Fruit fly (Drosophila melanogaster): Measurements from ENCODE around the gene BG642312.

Gene BG642312

dm6 chr3L:6192822-6193555 is 40.2 kb downstream of the BG642312 start, which contains the start of the genes Sf3b6 and Tnpo (continued):
- no peak for TF ChIP-seq exex (tag; optimal IDR thresholded peaks at IDR 0.05)
- TF ChIP-seq corto (GFP tag; optimal IDR thresholded peaks at IDR 0.05) = no peak
- peak; percentile 76 to 84 for TF ChIP-seq dpn (GFP tag; optimal IDR thresholded peaks at IDR 0.05)
- peak; percentile 89 for TF ChIP-seq mam (GFP tag; optimal IDR thresholded peaks at IDR 0.05)
- peak; percentile 47 for TF ChIP-seq CG17802 (tag; optimal IDR thresholded peaks at IDR 0.05)
- TF ChIP-seq Taf1 (GFP tag; IDR thresholded peaks at IDR 0.05) = peak; percentile 68; the same call in 1 of the 2 replicates
- no peak for TF ChIP-seq Nf-YB (GFP tag; optimal IDR thresholded peaks at IDR 0.05)
- TF ChIP-seq seq (GFP tag; IDR thresholded peaks at IDR 0.05) = peak; percentile 77
- peak; percentile 46 for TF ChIP-seq maf-S (GFP tag; optimal IDR thresholded peaks at IDR 0.05)
- TF ChIP-seq CG1233 (GFP tag; optimal IDR thresholded peaks at IDR 0.05) = peak; percentile 74
- no peak; the same call in 1 of the 2 replicates for TF ChIP-seq Ravus (GFP tag; IDR thresholded peaks at IDR 0.05)
- TF ChIP-seq Deaf1 (tag; optimal IDR thresholded peaks at IDR 0.05) = peak; percentile 55
- TF ChIP-seq HLH3B (GFP tag; IDR thresholded peaks at IDR 0.05) = peak; percentile 76
- peak; percentile 55; the same call in 1 of the 3 replicates for TF ChIP-seq vnd (GFP tag; IDR thresholded peaks at IDR 0.05; ENCODE audit: partially characterized antibody)
- TF ChIP-seq CoRest (tag; optimal IDR thresholded peaks at IDR 0.05) = peak; percentile 93
- TF ChIP-seq Fer1 (GFP tag; optimal IDR thresholded peaks at IDR 0.05) = peak; percentile 70
- TF ChIP-seq CG9727 (GFP tag; optimal IDR thresholded peaks at IDR 0.05) = peak; percentile 90
- TF ChIP-seq CG2712 (tag; optimal IDR thresholded peaks at IDR 0.05) = peak; percentile 88
- peak; percentile 55; the same call in 1 of the 2 replicates for TF ChIP-seq Doc2 (GFP tag; IDR thresholded peaks at IDR 0.05)
- peak; percentile 73 for TF ChIP-seq croc (GFP tag; conservative IDR thresholded peaks at IDR 0.05)
- TF ChIP-seq unpg (GFP tag; optimal IDR thresholded peaks at IDR 0.05) = no peak
- peak; percentile 73 for TF ChIP-seq CG8089 (GFP tag; optimal IDR thresholded peaks at IDR 0.05)
- no peak for TF ChIP-seq cad (GFP tag; optimal IDR thresholded peaks at IDR 0.05)
- TF ChIP-seq jumu (GFP tag; optimal IDR thresholded peaks at IDR 0.05) = peak; percentile 66
- peak; percentile 79 for TF ChIP-seq CG30431 (GFP tag; optimal IDR thresholded peaks at IDR 0.05)
- TF ChIP-seq E2f2 (GFP tag; IDR thresholded peaks at IDR 0.05) = peak; percentile 65
- peak; percentile 76 for TF ChIP-seq CG8765 (GFP tag; IDR thresholded peaks at IDR 0.05)
- TF ChIP-seq CTCF (GFP tag; optimal IDR thresholded peaks at IDR 0.05) = no peak
- TF ChIP-seq CG11696 (GFP tag; IDR thresholded peaks at IDR 0.05) = peak; percentile 31; the same call in 1 of the 2 replicates
- TF ChIP-seq shn (GFP tag; optimal IDR thresholded peaks at IDR 0.05) = peak; percentile 62
- peak; percentile 65 for TF ChIP-seq vfl (GFP tag; optimal IDR thresholded peaks at IDR 0.05)
- TF ChIP-seq CG8290 (GFP tag; optimal IDR thresholded peaks at IDR 0.05) = peak; percentile 79
- peak in 1 of 2 experiments; percentile 66 for TF ChIP-seq CG8290 (tag; optimal IDR thresholded peaks at IDR 0.05)
- peak; percentile 51; the same call in 1 of the 3 replicates for TF ChIP-seq Optix (GFP tag; IDR thresholded peaks at IDR 0.05)
- no peak for TF ChIP-seq CG11504 (tag; optimal IDR thresholded peaks at IDR 0.05)
- peak; percentile 74 for TF ChIP-seq pzg (GFP tag; optimal IDR thresholded peaks at IDR 0.05)
- peak; percentile 33 for TF ChIP-seq disco-r (GFP tag; optimal IDR thresholded peaks at IDR 0.05)
- no peak for TF ChIP-seq D (optimal IDR thresholded peaks at IDR 0.05)
- peak; percentile 68 for TF ChIP-seq D (GFP tag; optimal IDR thresholded peaks at IDR 0.05)
- peak; percentile 79 for TF ChIP-seq gfzf (GFP tag; optimal IDR thresholded peaks at IDR 0.05)
- TF ChIP-seq bowl (GFP tag; IDR thresholded peaks at IDR 0.05) = no peak
- no peak for TF ChIP-seq Eip74EF (GFP tag; optimal IDR thresholded peaks at IDR 0.05)
- peak; percentile 63 for TF ChIP-seq Mes4 (GFP tag; optimal IDR thresholded peaks at IDR 0.05)
- TF ChIP-seq CG9876 (GFP tag; optimal IDR thresholded peaks at IDR 0.05) = peak; percentile 64
- TF ChIP-seq Neu2 (GFP tag; optimal IDR thresholded peaks at IDR 0.05; ENCODE audit: borderline replicate concordance) = no peak
- TF ChIP-seq Fer2 (tag; optimal IDR thresholded peaks at IDR 0.05) = peak; percentile 69
- TF ChIP-seq ssp (GFP tag; IDR thresholded peaks at IDR 0.05) = peak; percentile 79
- TF ChIP-seq ac (GFP tag; optimal IDR thresholded peaks at IDR 0.05) = no peak
- TF ChIP-seq CG1832 (GFP tag; optimal IDR thresholded peaks at IDR 0.05) = no peak
- peak; percentile 80 for TF ChIP-seq CG7372 (GFP tag; IDR thresholded peaks at IDR 0.05)
- peak; percentile 61 for TF ChIP-seq lbe (GFP tag; optimal IDR thresholded peaks at IDR 0.05)
